Worm (Caenorhabditis elegans) whole organism, L3 larva: ENCODE data around the gene C18A11.1.

Source experiments
- R02D3.7 ChIP-seq: fragments of 150-350 bp; optimal IDR thresholded peaks from 2 replicates; lab custom pipeline; 2014; ENCODE audit warnings: missing biosample characterization, missing genetic modification characterization
- ZK546.5 ChIP-seq: sonication (generic microtip); optimal IDR thresholded peaks from 2 replicates; lab custom pipeline; 2017; ENCODE audit warnings: missing biosample characterization, missing genetic modification characterization
- aly-2 ChIP-seq: fragments of 150-350 bp; optimal IDR thresholded peaks from 2 replicates; lab custom pipeline; 2014; ENCODE audit warnings: missing biosample characterization, missing genetic modification characterization
- ama-1 ChIP-seq: fragments of 150-350 bp; optimal IDR thresholded peaks from 2 replicates; lab custom pipeline; 2018
- ceh-16 ChIP-seq: sonication (generic microtip); optimal IDR thresholded peaks from 2 replicates; lab custom pipeline; 2017; ENCODE audit warnings: missing biosample characterization, missing genetic modification characterization
- ceh-28 ChIP-seq: fragments of 150-350 bp; optimal IDR thresholded peaks from 2 replicates; lab custom pipeline; 2014; ENCODE audit warnings: missing biosample characterization, missing genetic modification reagents, missing genetic modification characterization
- ceh-82 ChIP-seq: fragments of 150-350 bp; optimal IDR thresholded peaks from 2 replicates; lab custom pipeline; 2014; ENCODE audit warnings: missing biosample characterization, missing genetic modification characterization
- daf-12 ChIP-seq: fragments of 150-350 bp; optimal IDR thresholded peaks from 2 replicates; lab custom pipeline; 2014; ENCODE audit warnings: missing biosample characterization, missing genetic modification reagents, missing genetic modification characterization
- egl-27 ChIP-seq: sonication (generic microtip); optimal IDR thresholded peaks from 4 replicates; lab custom pipeline; 2017; ENCODE audit warnings: missing biosample characterization, missing genetic modification reagents, missing genetic modification characterization
- egl-5 ChIP-seq: fragments of 150-350 bp; optimal IDR thresholded peaks from 2 replicates; lab custom pipeline; 2017; ENCODE audit warnings: missing biosample characterization, missing genetic modification reagents, missing genetic modification characterization, inconsistent platforms
- elt-1 ChIP-seq: fragments of 150-350 bp; optimal IDR thresholded peaks from 2 replicates; lab custom pipeline; 2014; ENCODE audit warnings: missing biosample characterization, missing genetic modification characterization
- elt-2 ChIP-seq: sonication (generic microtip); optimal IDR thresholded peaks from 2 replicates; lab custom pipeline; 2016; ENCODE audit warnings: missing genetic modification reagents, mild to moderate bottlenecking, missing genetic modification characterization, missing compliant biosample characterization
- elt-3 ChIP-seq, 3 experiments: fragments of 150-350 bp in 1 of 3; sonication (generic microtip) in 2 of 3; optimal IDR thresholded peaks; 2 replicates in 2 of 3; 4 replicates in 1 of 3; lab custom pipeline; 2014 to 2017; ENCODE audit warnings: missing biosample characterization in 3 of 3, missing genetic modification characterization in 3 of 3
- eor-1 ChIP-seq, 2 experiments: fragments of 150-350 bp; optimal IDR thresholded peaks; 2 replicates each; lab custom pipeline; 2014 to 2018; ENCODE audit warnings: missing biosample characterization in 2 of 2, missing genetic modification characterization in 2 of 2
- fkh-10 ChIP-seq: sonication (generic microtip); optimal IDR thresholded peaks from 2 replicates; lab custom pipeline; 2017; ENCODE audit warnings: missing biosample characterization, missing genetic modification reagents, missing genetic modification characterization
- fkh-2 ChIP-seq: fragments of 150-350 bp; optimal IDR thresholded peaks from 2 replicates; lab custom pipeline; 2014; ENCODE audit warnings: missing biosample characterization, missing genetic modification reagents, missing genetic modification characterization
- fos-1 ChIP-seq: fragments of 150-350 bp; optimal IDR thresholded peaks from 2 replicates; lab custom pipeline; 2014; ENCODE audit warnings: missing biosample characterization, missing genetic modification characterization
- hmg-11 ChIP-seq: sonication (generic microtip); optimal IDR thresholded peaks from 2 replicates; lab custom pipeline; 2016; ENCODE audit warnings: missing genetic modification characterization, missing compliant biosample characterization
- jun-1 ChIP-seq: fragments of 150-350 bp; optimal IDR thresholded peaks from 2 replicates; lab custom pipeline; 2014; ENCODE audit warnings: missing biosample characterization, missing genetic modification reagents, missing genetic modification characterization
- lin-15B ChIP-seq: fragments of 150-350 bp; optimal IDR thresholded peaks from 2 replicates; lab custom pipeline; 2014; ENCODE audit warnings: missing biosample characterization, missing genetic modification characterization
- lin-39 ChIP-seq: fragments of 150-350 bp; optimal IDR thresholded peaks from 2 replicates; lab custom pipeline; 2018; ENCODE audit warnings: missing biosample characterization, missing genetic modification reagents, missing genetic modification characterization
- lsy-12 ChIP-seq: sonication (generic microtip); optimal IDR thresholded peaks from 2 replicates; lab custom pipeline; 2016; ENCODE audit warnings: mild to moderate bottlenecking, missing genetic modification characterization, missing compliant biosample characterization
- mdl-1 ChIP-seq: fragments of 150-350 bp; optimal IDR thresholded peaks from 2 replicates; lab custom pipeline; 2014; ENCODE audit warnings: missing biosample characterization, missing genetic modification characterization
- mml-1 ChIP-seq: fragments of 150-350 bp; sonication (generic microtip); optimal IDR thresholded peaks from 3 replicates; lab custom pipeline; 2014; ENCODE audit warnings: missing biosample characterization, missing genetic modification characterization
- nfya-1 ChIP-seq: sonication (generic microtip); optimal IDR thresholded peaks from 2 replicates; lab custom pipeline; 2017; ENCODE audit warnings: missing genetic modification characterization, mild to moderate bottlenecking, missing compliant biosample characterization, antibody characterized with exemption, moderate library complexity; ENCODE audit not compliant: insufficient read depth
- nhr-11 ChIP-seq: fragments of 150-350 bp; optimal IDR thresholded peaks from 2 replicates; lab custom pipeline; 2014; ENCODE audit warnings: missing biosample characterization, missing genetic modification characterization
- nhr-12 ChIP-seq: fragments of 150-350 bp; optimal IDR thresholded peaks from 2 replicates; lab custom pipeline; 2014; ENCODE audit warnings: missing biosample characterization, missing genetic modification characterization
- nhr-23 ChIP-seq: fragments of 150-350 bp; optimal IDR thresholded peaks from 2 replicates; lab custom pipeline; 2014; ENCODE audit warnings: missing biosample characterization, missing genetic modification reagents, missing genetic modification characterization
- nhr-237 ChIP-seq: fragments of 150-350 bp; optimal IDR thresholded peaks from 2 replicates; lab custom pipeline; 2014; ENCODE audit warnings: missing biosample characterization, missing genetic modification characterization
- nhr-25 ChIP-seq: sonication (generic microtip); optimal IDR thresholded peaks from 2 replicates; lab custom pipeline; 2017; ENCODE audit warnings: missing biosample characterization, missing genetic modification characterization
- nhr-28 ChIP-seq: fragments of 150-350 bp; optimal IDR thresholded peaks from 2 replicates; lab custom pipeline; 2014; ENCODE audit warnings: missing biosample characterization, missing genetic modification characterization
- nhr-43 ChIP-seq: sonication (generic microtip); optimal IDR thresholded peaks from 2 replicates; lab custom pipeline; 2016; ENCODE audit warnings: mild to moderate bottlenecking, missing genetic modification characterization, missing compliant biosample characterization; ENCODE audit not compliant: poor library complexity, severe bottlenecking
- nhr-67 ChIP-seq: fragments of 150-350 bp; optimal IDR thresholded peaks from 2 replicates; lab custom pipeline; 2014; ENCODE audit warnings: missing biosample characterization, missing genetic modification characterization
- nhr-76 ChIP-seq: fragments of 150-350 bp; sonication (generic microtip); optimal IDR thresholded peaks from 5 replicates; lab custom pipeline; 2014; ENCODE audit warnings: missing biosample characterization, missing genetic modification characterization
- nhr-77 ChIP-seq: fragments of 150-350 bp; optimal IDR thresholded peaks from 2 replicates; lab custom pipeline; 2014; ENCODE audit warnings: missing biosample characterization, missing genetic modification characterization
- pqm-1 ChIP-seq: fragments of 150-350 bp; optimal IDR thresholded peaks from 2 replicates; lab custom pipeline; 2017; ENCODE audit warnings: missing biosample characterization, missing genetic modification characterization, inconsistent platforms
- sea-2 ChIP-seq: fragments of 150-350 bp; sonication (generic microtip); optimal IDR thresholded peaks from 4 replicates; lab custom pipeline; 2014; ENCODE audit warnings: missing biosample characterization, missing genetic modification reagents, missing genetic modification characterization
- skn-1 ChIP-seq: fragments of 150-350 bp; optimal IDR thresholded peaks from 2 replicates; lab custom pipeline; 2014; ENCODE audit warnings: missing biosample characterization, missing genetic modification characterization
- snpc-4 ChIP-seq: fragments of 150-350 bp; optimal IDR thresholded peaks from 2 replicates; lab custom pipeline; 2014; ENCODE audit warnings: missing biosample characterization, missing genetic modification characterization
- tbx-2 ChIP-seq: sonication (generic microtip); optimal IDR thresholded peaks from 2 replicates; lab custom pipeline; 2016; ENCODE audit warnings: mild to moderate bottlenecking, missing genetic modification characterization, missing compliant biosample characterization
- unc-39 ChIP-seq: sonication (generic microtip); optimal IDR thresholded peaks from 4 replicates; lab custom pipeline; 2017; ENCODE audit warnings: missing biosample characterization, missing genetic modification characterization
- unc-62 ChIP-seq: fragments of 150-350 bp; sonication (generic microtip); optimal IDR thresholded peaks from 4 replicates; lab custom pipeline; 2014; ENCODE audit warnings: missing biosample characterization, missing genetic modification reagents, missing genetic modification characterization
- zag-1 ChIP-seq: fragments of 150-350 bp; optimal IDR thresholded peaks from 2 replicates; lab custom pipeline; 2014; ENCODE audit warnings: missing biosample characterization, missing genetic modification characterization
- ztf-11 ChIP-seq: fragments of 150-350 bp; optimal IDR thresholded peaks from 2 replicates; lab custom pipeline; 2014; ENCODE audit warnings: missing biosample characterization, missing genetic modification characterization
- ztf-4 ChIP-seq: fragments of 150-350 bp; optimal IDR thresholded peaks from 2 replicates; lab custom pipeline; 2014; ENCODE audit warnings: missing biosample characterization, missing genetic modification characterization

C18A11.1 gene

DNA sequence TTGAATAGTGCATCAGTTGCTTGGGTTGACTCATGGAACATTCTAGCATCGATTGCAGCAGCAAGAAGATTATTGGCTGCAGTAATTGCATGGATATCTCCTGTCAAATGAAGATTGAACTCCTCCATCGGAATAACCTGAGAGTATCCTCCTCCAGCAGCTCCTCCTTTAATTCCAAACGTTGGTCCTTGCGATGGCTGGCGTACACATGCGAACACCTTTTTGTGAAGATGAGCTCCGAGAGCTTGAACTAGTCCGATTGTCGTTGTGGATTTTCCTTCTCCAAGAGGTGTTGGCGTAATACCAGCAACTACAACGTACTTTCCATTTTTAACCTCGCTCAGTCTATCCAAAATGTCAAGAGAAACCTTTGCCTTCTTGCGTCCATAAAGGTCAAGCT, 13.6 kb downstream of the C18A11.1 start:
- TF ChIP-seq nhr-77 (no peak), egl-5 (tag; lab: Kevin White, UChicago) (no peak), ztf-4 (tag; lab: Kevin White, UChicago) (no peak), nhr-25 (tag; lab: Kevin White, UChicago) (no peak)

DNA sequence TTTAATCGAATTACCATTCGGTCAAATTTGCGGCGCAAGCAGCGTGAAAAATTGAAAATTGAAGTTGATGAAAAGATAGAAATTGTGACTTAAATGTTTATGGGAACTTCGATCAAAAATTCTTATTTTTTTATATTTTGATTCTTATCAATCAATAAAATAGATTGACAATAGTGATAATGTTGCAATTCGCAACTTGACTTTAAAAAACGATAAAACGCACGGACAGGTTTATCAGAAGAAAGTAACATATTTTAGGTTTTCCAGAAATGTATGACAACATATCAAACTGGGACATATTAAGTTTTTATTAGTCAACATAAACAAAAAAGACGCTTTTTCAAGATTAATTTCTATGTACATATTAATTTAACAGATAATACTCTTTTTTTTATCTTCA, 14.2 kb downstream of the C18A11.1 start:
- TF ChIP-seq elt-2 = peak; percentile 26
- TF ChIP-seq lsy-12 (tag; lab: Kevin White, UChicago) = no peak
- no peak for TF ChIP-seq ceh-16 (tag; lab: Kevin White, UChicago)
- no peak for TF ChIP-seq nfya-1 (tag; lab: Kevin White, UChicago)
- no peak for TF ChIP-seq tbx-2 (tag; lab: Kevin White, UChicago)

ce11 chrX:8083919-8084318, 14.8 kb downstream of the C18A11.1 start, which contains the start of gene K07E3.4:
Gene K07E3.4, minus strand, starts transcription at chrX:8084018.
- TF ChIP-seq nhr-11 (tag; lab: Kevin White, UChicago) = no peak
- TF ChIP-seq lin-39 (tag; lab: Kevin White, UChicago) = no peak
- TF ChIP-seq ceh-16 (tag; lab: Kevin White, UChicago) = no peak
- no peak for TF ChIP-seq ZK546.5 (tag; lab: Kevin White, UChicago)
- no peak for TF ChIP-seq nhr-77
- no peak for TF ChIP-seq hmg-11 (tag; lab: Kevin White, UChicago)
- TF ChIP-seq ama-1 (lab: Kevin White, UChicago) = no peak
- no peak for TF ChIP-seq egl-27 (tag; lab: Kevin White, UChicago)
- TF ChIP-seq skn-1 = no peak
- TF ChIP-seq mdl-1 (tag; lab: Kevin White, UChicago) = peak; percentile 88
- no peak for TF ChIP-seq aly-2
- no peak for TF ChIP-seq zag-1 (tag; lab: Kevin White, UChicago)
- TF ChIP-seq nhr-23 = peak; percentile 67
- TF ChIP-seq nhr-28 (tag; lab: Kevin White, UChicago) = no peak
- no peak for TF ChIP-seq R02D3.7 (tag; lab: Kevin White, UChicago)
- TF ChIP-seq nhr-25 (tag; lab: Kevin White, UChicago) = peak; percentile 82
- TF ChIP-seq fkh-10 (GFP tag; lab: Kevin White, UChicago) = no peak
- no peak for TF ChIP-seq fkh-2
- TF ChIP-seq sea-2 = no peak
- no peak for TF ChIP-seq unc-39 (tag; lab: Kevin White, UChicago)
- TF ChIP-seq eor-1 (tag; optimal IDR thresholded peaks at IDR 0.05; lab: Kevin White, UChicago) = no peak
- TF ChIP-seq nhr-43 (tag; lab: Kevin White, UChicago) = peak; percentile 78
- TF ChIP-seq nhr-67 (tag; lab: Kevin White, UChicago) = no peak
- TF ChIP-seq mml-1 (tag; lab: Kevin White, UChicago) = no peak
- no peak for TF ChIP-seq unc-62
- TF ChIP-seq jun-1 (tag; lab: Kevin White, UChicago) = peak; percentile 53
- peak; percentile 78 for TF ChIP-seq elt-2
- TF ChIP-seq elt-3 (tag; optimal IDR thresholded peaks at IDR 0.05; lab: Kevin White, UChicago) = peak in 1 of 3 experiments; percentile 62
- peak; percentile 71 for TF ChIP-seq pqm-1 (tag; lab: Kevin White, UChicago)
- no peak for TF ChIP-seq daf-12 (tag; lab: Kevin White, UChicago)
- TF ChIP-seq egl-5 (tag; lab: Kevin White, UChicago) = no peak
- no peak for TF ChIP-seq lsy-12 (tag; lab: Kevin White, UChicago)
- TF ChIP-seq lin-15B (tag; lab: Kevin White, UChicago) = no peak
- no peak for TF ChIP-seq ceh-82 (tag; lab: Kevin White, UChicago)
- peak; percentile 14 for TF ChIP-seq nhr-76 (tag; lab: Kevin White, UChicago)
- no peak for TF ChIP-seq nhr-12 (tag; lab: Kevin White, UChicago)
- TF ChIP-seq ztf-11 (tag; lab: Kevin White, UChicago) = no peak
- peak; percentile 85 for TF ChIP-seq elt-1
- peak; percentile 43 for TF ChIP-seq nfya-1 (tag; lab: Kevin White, UChicago)
- no peak for TF ChIP-seq nhr-237 (tag; lab: Kevin White, UChicago)
- TF ChIP-seq fos-1 = no peak
- no peak for TF ChIP-seq ztf-4 (tag; lab: Kevin White, UChicago)
- peak; percentile 12 for TF ChIP-seq snpc-4 (tag; lab: Kevin White, UChicago)
- peak; percentile 77 for TF ChIP-seq ceh-28 (tag; lab: Kevin White, UChicago)
- no peak for TF ChIP-seq tbx-2 (tag; lab: Kevin White, UChicago)
